Fruit fly (Drosophila melanogaster) whole organism, prepupa: ENCODE results near the gene RagA-B.
A peak's percentile ranks its signal among the peaks of the same experiment; 100 is the strongest.

Experiments
- Blimp-1 ChIP-seq: fragments of 200-800 bp; sonication (Bioruptor generic); optimal IDR thresholded peaks from 3 replicates; lab custom pipeline; 2017; ENCODE audit warnings: missing biosample characterization, missing genetic modification characterization, mild to moderate bottlenecking, moderate library complexity, missing genetic modification reagents
- CG10669 ChIP-seq: fragments of 200-800 bp; sonication (Bioruptor generic); optimal IDR thresholded peaks from 3 replicates; lab custom pipeline; 2018; ENCODE audit warnings: missing biosample characterization, mild to moderate bottlenecking, missing genetic modification characterization, moderate library complexity
- CG11762 ChIP-seq: fragments of 200-800 bp; sonication (Bioruptor generic); optimal IDR thresholded peaks from 3 replicates; lab custom pipeline; 2016; ENCODE audit warnings: missing biosample characterization, missing genetic modification characterization; ENCODE audit not compliant: insufficient read depth
- CG11902 ChIP-seq: fragments of 200-800 bp; sonication (Bioruptor generic); optimal IDR thresholded peaks from 3 replicates; lab custom pipeline; 2016; ENCODE audit warnings: missing biosample characterization, missing genetic modification characterization
- CG1621 ChIP-seq: fragments of 200-800 bp; sonication (Bioruptor generic); optimal IDR thresholded peaks from 3 replicates; lab custom pipeline; 2018; ENCODE audit warnings: missing biosample characterization, mild to moderate bottlenecking, missing genetic modification characterization
- CG16779 ChIP-seq: fragments of 200-800 bp; sonication (Bioruptor generic); optimal IDR thresholded peaks from 3 replicates; lab custom pipeline; 2017; ENCODE audit warnings: missing biosample characterization, mild to moderate bottlenecking, missing genetic modification characterization
- CG3032 ChIP-seq: fragments of 200-800 bp; optimal IDR thresholded peaks from 2 replicates; lab custom pipeline; 2019; ENCODE audit warnings: missing biosample characterization, mild to moderate bottlenecking, missing genetic modification characterization, moderate library complexity
- CG31627 ChIP-seq: fragments of 200-800 bp; sonication (Bioruptor generic); optimal IDR thresholded peaks from 3 replicates; lab custom pipeline; 2016; ENCODE audit warnings: missing biosample characterization, missing genetic modification characterization
- CG32006 ChIP-seq: fragments of 200-800 bp; sonication (Bioruptor generic); optimal IDR thresholded peaks from 3 replicates; lab custom pipeline; 2017; ENCODE audit warnings: missing biosample characterization, mild to moderate bottlenecking, missing genetic modification characterization
- CG34406 ChIP-seq: fragments of 200-800 bp; sonication (Bioruptor generic); optimal IDR thresholded peaks from 3 replicates; lab custom pipeline; 2016; ENCODE audit warnings: missing biosample characterization, missing genetic modification characterization
- CG3919 ChIP-seq: fragments of 200-800 bp; sonication (Bioruptor generic); optimal IDR thresholded peaks from 3 replicates; lab custom pipeline; 2016; ENCODE audit warnings: missing biosample characterization, missing genetic modification characterization
- CG4318 ChIP-seq: fragments of 200-800 bp; sonication (Bioruptor generic); optimal IDR thresholded peaks from 3 replicates; lab custom pipeline; 2017; ENCODE audit warnings: missing biosample characterization, mild to moderate bottlenecking, missing genetic modification characterization
- CG6276 ChIP-seq: fragments of 200-800 bp; sonication (Bioruptor generic); optimal IDR thresholded peaks from 2 replicates; lab custom pipeline; 2017; ENCODE audit warnings: missing biosample characterization, mild to moderate bottlenecking, missing genetic modification characterization
- CG6792 ChIP-seq: fragments of 200-800 bp; sonication (Bioruptor generic); optimal IDR thresholded peaks from 3 replicates; lab custom pipeline; 2016; ENCODE audit warnings: missing biosample characterization, missing genetic modification characterization
- CG6854 ChIP-seq: fragments of 200-800 bp; sonication (Bioruptor generic); optimal IDR thresholded peaks from 2 replicates; lab custom pipeline; 2017; ENCODE audit warnings: missing biosample characterization, mild to moderate bottlenecking, missing genetic modification characterization
- CG8119 ChIP-seq: fragments of 200-800 bp; sonication (Bioruptor generic); IDR thresholded peaks from 3 replicates; pipeline ENCODE4 v1.3.6; 2022; ENCODE audit warnings: missing biosample characterization, missing genetic modification characterization
- CG8319 ChIP-seq: fragments of 200-800 bp; sonication (Bioruptor generic); optimal IDR thresholded peaks from 3 replicates; lab custom pipeline; 2016; ENCODE audit warnings: missing biosample characterization, missing genetic modification characterization
- CG8632 ChIP-seq: fragments of 200-800 bp; sonication (Bioruptor generic); optimal IDR thresholded peaks from 3 replicates; lab custom pipeline; 2016; ENCODE audit warnings: missing biosample characterization, missing genetic modification characterization
- CG9139 ChIP-seq: fragments of 200-800 bp; sonication (Bioruptor generic); optimal IDR thresholded peaks from 3 replicates; lab custom pipeline; 2017; ENCODE audit warnings: missing biosample characterization, mild to moderate bottlenecking, missing genetic modification characterization
- Eip75B ChIP-seq: fragments of 200-800 bp; sonication (Bioruptor generic); optimal IDR thresholded peaks from 3 replicates; lab custom pipeline; 2016; ENCODE audit warnings: missing biosample characterization, missing genetic modification characterization
- Eip78C ChIP-seq: fragments of 200-800 bp; sonication (Bioruptor generic); peaks from one replicate; lab custom pipeline; 2016; ENCODE audit warnings: missing biosample characterization, missing genetic modification characterization
- Eip93F ChIP-seq: fragments of 200-800 bp; sonication (Bioruptor generic); optimal IDR thresholded peaks from 2 replicates; lab custom pipeline; 2016; ENCODE audit warnings: missing biosample characterization, mild to moderate bottlenecking, missing genetic modification characterization
- Ets21C ChIP-seq: fragments of 200-800 bp; sonication (Bioruptor generic); optimal IDR thresholded peaks from 3 replicates; lab custom pipeline; 2016; ENCODE audit warnings: missing biosample characterization, missing genetic modification characterization
- Ets96B ChIP-seq: fragments of 200-800 bp; optimal IDR thresholded peaks from 2 replicates; lab custom pipeline; 2019; ENCODE audit warnings: missing biosample characterization, mild to moderate bottlenecking, missing genetic modification characterization, moderate library complexity
- Gug ChIP-seq: fragments of 200-800 bp; sonication (Bioruptor generic); IDR thresholded peaks from 2 replicates; pipeline ENCODE4 v1.3.6; 2022; ENCODE audit warnings: missing biosample characterization, missing genetic modification characterization
- Hr39 ChIP-seq: fragments of 200-800 bp; sonication (Bioruptor generic); optimal IDR thresholded peaks from 2 replicates; lab custom pipeline; 2016; ENCODE audit warnings: missing biosample characterization, missing genetic modification characterization
- Lpt ChIP-seq: fragments of 200-800 bp; sonication (Bioruptor generic); optimal IDR thresholded peaks from 3 replicates; lab custom pipeline; 2016; ENCODE audit warnings: missing biosample characterization, missing genetic modification characterization
- OdsH ChIP-seq: fragments of 200-800 bp; sonication (Bioruptor generic); optimal IDR thresholded peaks from 3 replicates; lab custom pipeline; 2016; ENCODE audit warnings: missing biosample characterization, missing genetic modification characterization
- Smox ChIP-seq: fragments of 200-800 bp; sonication (Bioruptor generic); optimal IDR thresholded peaks from 3 replicates; lab custom pipeline; 2016; ENCODE audit warnings: missing biosample characterization, missing genetic modification characterization
- Sox102F ChIP-seq: fragments of 200-800 bp; sonication (Bioruptor generic); optimal IDR thresholded peaks from 2 replicates; lab custom pipeline; 2016; ENCODE audit warnings: missing biosample characterization, mild to moderate bottlenecking, missing genetic modification characterization
- Sox14 ChIP-seq: fragments of 200-800 bp; sonication (Bioruptor generic); optimal IDR thresholded peaks from 3 replicates; lab custom pipeline; 2016; ENCODE audit warnings: missing biosample characterization, missing genetic modification characterization
- Sox15 ChIP-seq: fragments of 200-800 bp; sonication (Bioruptor generic); optimal IDR thresholded peaks from 3 replicates; lab custom pipeline; 2016; ENCODE audit warnings: missing biosample characterization, missing genetic modification characterization
- achi ChIP-seq: fragments of 200-800 bp; sonication (Bioruptor generic); optimal IDR thresholded peaks from 3 replicates; lab custom pipeline; 2016; ENCODE audit warnings: missing biosample characterization, missing genetic modification characterization
- cyc ChIP-seq: fragments of 200-800 bp; sonication (Bioruptor generic); optimal IDR thresholded peaks from 3 replicates; lab custom pipeline; 2016; ENCODE audit warnings: missing biosample characterization, missing genetic modification characterization
- dac ChIP-seq: fragments of 200-800 bp; sonication (Bioruptor generic); optimal IDR thresholded peaks from 2 replicates; lab custom pipeline; 2017; ENCODE audit warnings: missing biosample characterization, mild to moderate bottlenecking, missing genetic modification characterization
- dsx ChIP-seq: fragments of 200-800 bp; optimal IDR thresholded peaks from 3 replicates; lab custom pipeline; 2019; ENCODE audit warnings: missing biosample characterization, mild to moderate bottlenecking, missing genetic modification characterization, moderate library complexity; ENCODE audit not compliant: poor library complexity, severe bottlenecking
- eg ChIP-seq: fragments of 200-800 bp; sonication (Bioruptor generic); IDR thresholded peaks from 3 replicates; pipeline ENCODE4 v1.3.6; 2022; ENCODE audit warnings: missing biosample characterization, missing genetic modification characterization
- esn ChIP-seq: fragments of 200-800 bp; sonication (Bioruptor generic); optimal IDR thresholded peaks from 2 replicates; lab custom pipeline; 2016; ENCODE audit warnings: missing biosample characterization, mild to moderate bottlenecking, missing genetic modification characterization, moderate library complexity
- fd85E ChIP-seq: fragments of 200-800 bp; sonication (Bioruptor generic); optimal IDR thresholded peaks from 3 replicates; lab custom pipeline; 2016; ENCODE audit warnings: missing biosample characterization, missing genetic modification characterization
- fkh ChIP-seq: fragments of 200-800 bp; sonication (Bioruptor generic); optimal IDR thresholded peaks from 3 replicates; lab custom pipeline; 2017; ENCODE audit warnings: missing biosample characterization, mild to moderate bottlenecking, missing genetic modification characterization, moderate library complexity
- lz ChIP-seq: fragments of 200-800 bp; sonication (Bioruptor generic); optimal IDR thresholded peaks from 3 replicates; lab custom pipeline; 2016; ENCODE audit warnings: missing biosample characterization, missing genetic modification characterization
- net ChIP-seq: fragments of 200-800 bp; sonication (Bioruptor generic); optimal IDR thresholded peaks from 3 replicates; lab custom pipeline; 2016; ENCODE audit warnings: missing biosample characterization, missing genetic modification characterization
- pdm3 ChIP-seq: fragments of 200-800 bp; sonication (Bioruptor generic); optimal IDR thresholded peaks from 3 replicates; lab custom pipeline; 2016; ENCODE audit warnings: missing biosample characterization, missing genetic modification characterization
- salr ChIP-seq, 2 experiments: fragments of 200-800 bp; sonication (Bioruptor generic); optimal IDR thresholded peaks; 3 replicates each; lab custom pipeline; 2016 to 2018; ENCODE audit warnings: missing biosample characterization in 2 of 2, missing genetic modification characterization in 2 of 2, mild to moderate bottlenecking in 1 of 2
- spab ChIP-seq: fragments of 200-800 bp; sonication (Bioruptor generic); optimal IDR thresholded peaks from 2 replicates; lab custom pipeline; 2017; ENCODE audit warnings: missing biosample characterization, mild to moderate bottlenecking, missing genetic modification characterization, missing genetic modification reagents
- svp ChIP-seq: fragments of 200-800 bp; sonication (Bioruptor generic); peaks from one replicate; lab custom pipeline; 2016; ENCODE audit warnings: missing biosample characterization, missing genetic modification characterization
- topi ChIP-seq: fragments of 200-800 bp; sonication (Bioruptor generic); optimal IDR thresholded peaks from 3 replicates; lab custom pipeline; 2016; ENCODE audit warnings: missing biosample characterization, missing genetic modification characterization
- vri ChIP-seq: fragments of 200-800 bp; sonication (Bioruptor generic); optimal IDR thresholded peaks from 3 replicates; lab custom pipeline; 2016; ENCODE audit warnings: missing biosample characterization, mild to moderate bottlenecking, missing genetic modification characterization

The RagA-B gene

dm6 chr3R:8984141-8984540 lies at the start of gene RagA-B:
Gene RagA-B (minus strand): TSS chr3R:8984315.
- TF ChIP-seq CG3032 (no peak), spab (GFP tag; lab: Kevin White, UChicago) (no peak), fkh (GFP tag; lab: Kevin White, UChicago) (peak; percentile 33), Sox14 (GFP tag; lab: Kevin White, UChicago) (no peak), vri (no peak)

dm6 chr3R:9031797-9032418 lies 47.8 kb upstream of the RagA-B start:
- peak; percentile 98 for TF ChIP-seq CG4318 (GFP tag; lab: Kevin White, UChicago)
- TF ChIP-seq CG32006 (GFP tag; lab: Kevin White, UChicago), result peak; percentile 100
- TF ChIP-seq svp (GFP tag; lab: Kevin White, UChicago), result peak; percentile 99
- TF ChIP-seq achi (GFP tag; lab: Kevin White, UChicago), result peak; percentile 98
- peak; percentile 98 for TF ChIP-seq Gug
- peak; percentile 97 for TF ChIP-seq CG31627 (GFP tag; lab: Kevin White, UChicago)
- peak; percentile 94 for TF ChIP-seq Sox15
- peak; percentile 95 for TF ChIP-seq fd85E
- TF ChIP-seq net (GFP tag; lab: Kevin White, UChicago), result peak; percentile 99
- TF ChIP-seq Eip78C (GFP tag; lab: Kevin White, UChicago), result peak; percentile 100
- peak; percentile 97 for TF ChIP-seq vri
- TF ChIP-seq topi (GFP tag; lab: Kevin White, UChicago), result peak; percentile 97
- TF ChIP-seq Ets96B (tag; lab: Kevin White, UChicago), result peak; percentile 99
- TF ChIP-seq Lpt (GFP tag; lab: Kevin White, UChicago), result peak; percentile 99
- peak; percentile 99 for TF ChIP-seq OdsH (GFP tag; lab: Kevin White, UChicago)
- peak; percentile 98 for TF ChIP-seq CG11762 (GFP tag; lab: Kevin White, UChicago)
- TF ChIP-seq Blimp-1 (GFP tag; lab: Kevin White, UChicago), result peak; percentile 78
- peak; percentile 99 for TF ChIP-seq eg
- TF ChIP-seq Smox (GFP tag; lab: Kevin White, UChicago), result peak; percentile 96
- TF ChIP-seq spab (GFP tag; lab: Kevin White, UChicago), result peak; percentile 99
- peak; percentile 100 for TF ChIP-seq CG8119
- TF ChIP-seq Sox14 (GFP tag; lab: Kevin White, UChicago), result peak; percentile 99
- peak; percentile 97 for TF ChIP-seq dsx
- TF ChIP-seq CG9139, result peak; percentile 97
- no peak for TF ChIP-seq fkh (GFP tag; lab: Kevin White, UChicago)
- TF ChIP-seq cyc (GFP tag; lab: Kevin White, UChicago), result peak; percentile 98
- TF ChIP-seq Eip93F (GFP tag; lab: Kevin White, UChicago), result peak; percentile 94
- peak; percentile 97 for TF ChIP-seq CG34406 (GFP tag; lab: Kevin White, UChicago)
- TF ChIP-seq pdm3, result peak; percentile 99
- TF ChIP-seq CG6792, result peak; percentile 98
- TF ChIP-seq CG10669, result peak; percentile 99
- peak; percentile 99 for TF ChIP-seq Eip75B (GFP tag; lab: Kevin White, UChicago)
- TF ChIP-seq CG3032, result peak; percentile 98
- TF ChIP-seq CG8319 (GFP tag; lab: Kevin White, UChicago), result peak; percentile 95
- peak; percentile 97 for TF ChIP-seq lz (GFP tag; lab: Kevin White, UChicago)
- peak; percentile 99 for TF ChIP-seq CG3919 (GFP tag; lab: Kevin White, UChicago)
- TF ChIP-seq salr (GFP tag; optimal IDR thresholded peaks at IDR 0.05; lab: Kevin White, UChicago), result peak; percentile 97 to 99
- peak; percentile 98 for TF ChIP-seq CG8632
- TF ChIP-seq CG11902, result peak; percentile 96
- peak; percentile 94 for TF ChIP-seq Ets21C
- peak; percentile 97 for TF ChIP-seq CG6854 (GFP tag; lab: Kevin White, UChicago)
- peak; percentile 99 for TF ChIP-seq dac
- TF ChIP-seq CG1621 (tag; lab: Kevin White, UChicago), result peak; percentile 98
- TF ChIP-seq esn (GFP tag; lab: Kevin White, UChicago), result peak; percentile 98
- peak; percentile 98 for TF ChIP-seq CG16779 (tag; lab: Kevin White, UChicago)
- TF ChIP-seq Sox102F (GFP tag; lab: Kevin White, UChicago), result peak; percentile 98
- peak; percentile 99 for TF ChIP-seq CG6276
- TF ChIP-seq Hr39, result peak; percentile 97
